In genomic region chrIV:9948035-9948434, ce11 we compare ENCODE assay signal across 1 worm cellular context.
TF ChIP-seq lines count a peak whose summit lies in the region.

No protein-coding gene starts in this region.

TF ChIP-seq in whole organism, L1 larva, 84 proteins besides CTCF, POLR2A, EP300 and RAD21 (continued from another document):
- TF ChIP-seq efl-3 (GFP tag; optimal IDR thresholded peaks at IDR 0.05; lab: Kevin White, UChicago): no peak
- peak; percentile 35 for TF ChIP-seq nhr-77 (tag; optimal IDR thresholded peaks at IDR 0.05; lab: Kevin White, UChicago)
- peak; percentile 60 for TF ChIP-seq rnt-1 (tag; optimal IDR thresholded peaks at IDR 0.05; lab: Kevin White, UChicago)
- no peak for TF ChIP-seq fkh-8 (tag; optimal IDR thresholded peaks at IDR 0.05; lab: Kevin White, UChicago)
- no peak for TF ChIP-seq nhr-11 (tag; optimal IDR thresholded peaks at IDR 0.05; lab: Kevin White, UChicago)
- peak; percentile 8 to 39 (median 12) for TF ChIP-seq dpl-1 (GFP tag; optimal IDR thresholded peaks at IDR 0.05; lab: Kevin White, UChicago)
- no peak for TF ChIP-seq snpc-4 (tag; optimal IDR thresholded peaks at IDR 0.05; lab: Kevin White, UChicago)
- TF ChIP-seq nhr-84 (tag; optimal IDR thresholded peaks at IDR 0.05; lab: Kevin White, UChicago): no peak
- no peak for TF ChIP-seq ceh-82 (tag; optimal IDR thresholded peaks at IDR 0.05; lab: Kevin White, UChicago)
- no peak for TF ChIP-seq nhr-28 (tag; optimal IDR thresholded peaks at IDR 0.05; lab: Kevin White, UChicago)
- TF ChIP-seq nhr-237 (tag; optimal IDR thresholded peaks at IDR 0.05; lab: Kevin White, UChicago): no peak
- peak; percentile 20 for TF ChIP-seq tbx-2 (tag; optimal IDR thresholded peaks at IDR 0.05; lab: Kevin White, UChicago)
- TF ChIP-seq fos-1 (tag; optimal IDR thresholded peaks at IDR 0.05; lab: Kevin White, UChicago): no peak
- no peak for TF ChIP-seq ets-5 (GFP tag; IDR thresholded peaks at IDR 0.05; lab: Robert Waterston, UW)
